Worm (Caenorhabditis elegans): ENCODE data around the gene F44E5.15.

DNA sequence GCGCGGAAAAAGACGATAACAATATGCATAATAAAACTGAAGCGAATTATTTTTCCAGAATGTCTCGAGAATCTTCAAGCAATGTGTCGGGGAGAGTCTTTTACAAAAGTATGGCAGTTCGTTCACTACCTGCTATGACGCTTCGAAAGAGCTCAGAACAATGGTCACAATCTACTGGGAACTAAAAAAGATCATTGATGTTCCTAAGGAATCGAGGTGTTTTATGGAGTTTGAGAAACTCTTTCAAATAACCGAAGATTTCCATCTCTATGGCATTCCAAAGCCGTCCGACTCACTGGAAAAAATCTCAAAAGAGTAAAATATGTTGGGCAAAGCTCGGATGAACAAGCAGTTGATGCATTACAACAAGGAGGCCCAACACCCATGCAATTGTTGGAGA lies at the start of gene F44E5.15:
- TF ChIP-seq elt-3 (tag; optimal IDR thresholded peaks at IDR 0.05) (no peak), ztf-11 (tag; optimal IDR thresholded peaks at IDR 0.05) (no peak), ceh-82 (tag; optimal IDR thresholded peaks at IDR 0.05) (no peak), lsy-2 (tag; optimal IDR thresholded peaks at IDR 0.05) (no peak), unc-55 (GFP tag; optimal IDR thresholded peaks at IDR 0.05) (no peak), ztf-4 (tag; optimal IDR thresholded peaks at IDR 0.05) (no peak), alr-1 (tag; optimal IDR thresholded peaks at IDR 0.05) (no peak), nhr-11 (tag; optimal IDR thresholded peaks at IDR 0.05) (no peak)
